Worm (Caenorhabditis elegans): Measurements from ENCODE around the gene F57G12.1.

Gene F57G12.1

ce11 chrX:12142569-12142968 lies 28.9 kb downstream of the F57G12.1 start, which contains the start of gene M153.3:
M153.3 (plus strand) TSS chrX:12142869.
- TF ChIP-seq nhr-237 (tag; optimal IDR thresholded peaks at IDR 0.05): no peak
- no peak for TF ChIP-seq nhr-43 (tag; optimal IDR thresholded peaks at IDR 0.05; ENCODE audit: poor library complexity, severe bottlenecking)
- no peak for TF ChIP-seq R02D3.7 (tag; optimal IDR thresholded peaks at IDR 0.05)
- no peak for TF ChIP-seq unc-62 (GFP tag; optimal IDR thresholded peaks at IDR 0.05)
- no peak for TF ChIP-seq egl-5 (tag; optimal IDR thresholded peaks at IDR 0.05)
- no peak for TF ChIP-seq sea-2 (GFP tag; optimal IDR thresholded peaks at IDR 0.05)
- no peak for TF ChIP-seq aly-2 (tag; optimal IDR thresholded peaks at IDR 0.05)
- no peak for TF ChIP-seq eor-1 (tag; optimal IDR thresholded peaks at IDR 0.05)
- TF ChIP-seq elt-2 (tag; optimal IDR thresholded peaks at IDR 0.05): no peak
- no peak for TF ChIP-seq unc-39 (tag; optimal IDR thresholded peaks at IDR 0.05)
- TF ChIP-seq skn-1 (tag; optimal IDR thresholded peaks at IDR 0.05): no peak
- TF ChIP-seq lin-15B (tag; optimal IDR thresholded peaks at IDR 0.05): no peak
- TF ChIP-seq nhr-25 (tag; optimal IDR thresholded peaks at IDR 0.05): no peak
- TF ChIP-seq elt-1 (tag; optimal IDR thresholded peaks at IDR 0.05): no peak
- no peak for TF ChIP-seq ama-1 (optimal IDR thresholded peaks at IDR 0.05)
- no peak for TF ChIP-seq daf-12 (tag; optimal IDR thresholded peaks at IDR 0.05)
- no peak for TF ChIP-seq snpc-4 (tag; optimal IDR thresholded peaks at IDR 0.05)
- no peak for TF ChIP-seq pha-4 (tag; optimal IDR thresholded peaks at IDR 0.05)

- TF ChIP-seq elt-2 (tag; optimal IDR thresholded peaks at IDR 0.05): no peak
- no peak for TF ChIP-seq nhr-25 (tag; optimal IDR thresholded peaks at IDR 0.05)
- TF ChIP-seq unc-62 (GFP tag; optimal IDR thresholded peaks at IDR 0.05): no peak
- no peak for TF ChIP-seq daf-12 (tag; optimal IDR thresholded peaks at IDR 0.05)
- no peak for TF ChIP-seq nhr-77 (tag; optimal IDR thresholded peaks at IDR 0.05)
- TF ChIP-seq nhr-12 (tag; optimal IDR thresholded peaks at IDR 0.05): no peak
- TF ChIP-seq lin-39 (tag; optimal IDR thresholded peaks at IDR 0.05): no peak
- no peak for TF ChIP-seq ceh-16 (tag; optimal IDR thresholded peaks at IDR 0.05)
- no peak for TF ChIP-seq jun-1 (tag; optimal IDR thresholded peaks at IDR 0.05)
- no peak for TF ChIP-seq zag-1 (tag; optimal IDR thresholded peaks at IDR 0.05)
- no peak for TF ChIP-seq ztf-11 (tag; optimal IDR thresholded peaks at IDR 0.05)
- TF ChIP-seq nhr-28 (tag; optimal IDR thresholded peaks at IDR 0.05): no peak
- no peak for TF ChIP-seq ceh-28 (tag; optimal IDR thresholded peaks at IDR 0.05)
- TF ChIP-seq nhr-237 (tag; optimal IDR thresholded peaks at IDR 0.05): no peak
- TF ChIP-seq nhr-11 (tag; optimal IDR thresholded peaks at IDR 0.05): no peak
- no peak for TF ChIP-seq nhr-67 (tag; optimal IDR thresholded peaks at IDR 0.05)
- TF ChIP-seq mml-1 (tag; optimal IDR thresholded peaks at IDR 0.05): no peak
These were observed 30.4 kb downstream of the F57G12.1 start, which contains the start of gene lyst-1 for ce11 chrX:12141051-12141450. lyst-1 (minus strand) TSS chrX:12141151.

- TF ChIP-seq egl-27 (tag; optimal IDR thresholded peaks at IDR 0.05) (no peak), nhr-12 (tag; optimal IDR thresholded peaks at IDR 0.05) (no peak), nhr-11 (tag; optimal IDR thresholded peaks at IDR 0.05) (no peak), eor-1 (tag; optimal IDR thresholded peaks at IDR 0.05) (no peak), nhr-77 (tag; optimal IDR thresholded peaks at IDR 0.05) (no peak), fkh-10 (GFP tag; optimal IDR thresholded peaks at IDR 0.05) (no peak), elt-1 (tag; optimal IDR thresholded peaks at IDR 0.05) (no peak), elt-3 (tag; optimal IDR thresholded peaks at IDR 0.05) (no peak), tbx-2 (tag; optimal IDR thresholded peaks at IDR 0.05) (no peak), R02D3.7 (tag; optimal IDR thresholded peaks at IDR 0.05) (no peak), hmg-11 (tag; optimal IDR thresholded peaks at IDR 0.05) (no peak), daf-12 (tag; optimal IDR thresholded peaks at IDR 0.05) (no peak), elt-2 (tag; optimal IDR thresholded peaks at IDR 0.05) (no peak), lin-15B (tag; optimal IDR thresholded peaks at IDR 0.05) (no peak), pha-4 (tag; optimal IDR thresholded peaks at IDR 0.05) (no peak), ceh-16 (tag; optimal IDR thresholded peaks at IDR 0.05) (no peak), mdl-1 (tag; optimal IDR thresholded peaks at IDR 0.05) (no peak)
These were observed 46.2 kb downstream of the F57G12.1 start, which contains the start of gene lgc-18 for ce11 chrX:12125308-12125707. lgc-18 (plus strand) TSS chrX:12125608.

- TF ChIP-seq lin-39 (tag; optimal IDR thresholded peaks at IDR 0.05) (no peak), skn-1 (tag; optimal IDR thresholded peaks at IDR 0.05) (no peak), mml-1 (tag; optimal IDR thresholded peaks at IDR 0.05) (no peak), ZK546.5 (tag; optimal IDR thresholded peaks at IDR 0.05) (no peak), fos-1 (tag; optimal IDR thresholded peaks at IDR 0.05) (no peak), nhr-76 (tag; optimal IDR thresholded peaks at IDR 0.05) (no peak), unc-39 (tag; optimal IDR thresholded peaks at IDR 0.05) (no peak), nhr-23 (tag; optimal IDR thresholded peaks at IDR 0.05) (no peak), ceh-82 (tag; optimal IDR thresholded peaks at IDR 0.05) (no peak), nhr-12 (tag; optimal IDR thresholded peaks at IDR 0.05) (no peak), snpc-4 (tag; optimal IDR thresholded peaks at IDR 0.05) (no peak), sea-2 (GFP tag; optimal IDR thresholded peaks at IDR 0.05) (no peak)
These were observed 48.3 kb downstream of the F57G12.1 start, which contains the start of gene T01H10.11 for ce11 chrX:12123152-12123551. T01H10.11 (plus strand) TSS chrX:12123452.
